Worm (Caenorhabditis elegans) whole organism, late embryonic: ENCODE results near the gene D1014.13.

Source experiments
- K09A11.1 ChIP-seq: sonication (generic microtip); optimal IDR thresholded peaks from 2 replicates; lab custom pipeline; 2017; ENCODE audit warnings: antibody characterized with exemption, mild to moderate bottlenecking, missing genetic modification characterization, missing compliant biosample characterization; ENCODE audit not compliant: insufficient read depth
- ama-1 ChIP-seq: fragments of 150-350 bp; optimal IDR thresholded peaks from 2 replicates; lab custom pipeline; 2014
- dve-1 ChIP-seq: sonication (generic microtip); optimal IDR thresholded peaks from 2 replicates; lab custom pipeline; 2017; ENCODE audit warnings: antibody characterized with exemption, mild to moderate bottlenecking, missing genetic modification characterization, missing compliant biosample characterization
- elt-2 ChIP-seq: sonication (generic microtip); optimal IDR thresholded peaks from 2 replicates; lab custom pipeline; 2016; ENCODE audit warnings: missing genetic modification reagents, missing genetic modification characterization, missing compliant biosample characterization
- eyg-1 ChIP-seq: sonication (generic microtip); optimal IDR thresholded peaks from 2 replicates; lab custom pipeline; 2016; ENCODE audit warnings: missing genotype, missing genetic modification characterization, missing compliant biosample characterization
- fkh-10 ChIP-seq: fragments of 150-350 bp; optimal IDR thresholded peaks from 2 replicates; lab custom pipeline; 2014; ENCODE audit warnings: missing biosample characterization, missing genetic modification reagents, missing genetic modification characterization
- hlh-8 ChIP-seq: sonication (generic microtip); optimal IDR thresholded peaks from 2 replicates; lab custom pipeline; 2016; ENCODE audit warnings: missing genotype, missing genetic modification characterization, missing compliant biosample characterization
- lin-11 ChIP-seq: fragments of 200-800 bp; sonication (Bioruptor generic); optimal IDR thresholded peaks from 2 replicates; lab custom pipeline; 2018; ENCODE audit warnings: mild to moderate bottlenecking, missing genetic modification characterization, missing compliant biosample characterization
- nfya-1 ChIP-seq: sonication (generic microtip); optimal IDR thresholded peaks from 2 replicates; lab custom pipeline; 2017; ENCODE audit warnings: missing genetic modification characterization, mild to moderate bottlenecking, missing compliant biosample characterization, antibody characterized with exemption, moderate library complexity
- nhr-11 ChIP-seq: fragments of 150-350 bp; optimal IDR thresholded peaks from 2 replicates; lab custom pipeline; 2014; ENCODE audit warnings: missing biosample characterization, missing genetic modification characterization
- odd-2 ChIP-seq: sonication (generic microtip); optimal IDR thresholded peaks from 2 replicates; lab custom pipeline; 2017; ENCODE audit warnings: antibody characterized with exemption, mild to moderate bottlenecking, missing genetic modification characterization, missing compliant biosample characterization
- pha-4 ChIP-seq: fragments of 150-350 bp; optimal IDR thresholded peaks from 2 replicates; lab custom pipeline; 2018; ENCODE audit warnings: missing biosample characterization, missing genetic modification reagents, missing genetic modification characterization
- pqm-1 ChIP-seq: sonication (generic microtip); optimal IDR thresholded peaks from 2 replicates; lab custom pipeline; 2016; ENCODE audit warnings: missing genetic modification characterization, missing compliant biosample characterization

DNA sequence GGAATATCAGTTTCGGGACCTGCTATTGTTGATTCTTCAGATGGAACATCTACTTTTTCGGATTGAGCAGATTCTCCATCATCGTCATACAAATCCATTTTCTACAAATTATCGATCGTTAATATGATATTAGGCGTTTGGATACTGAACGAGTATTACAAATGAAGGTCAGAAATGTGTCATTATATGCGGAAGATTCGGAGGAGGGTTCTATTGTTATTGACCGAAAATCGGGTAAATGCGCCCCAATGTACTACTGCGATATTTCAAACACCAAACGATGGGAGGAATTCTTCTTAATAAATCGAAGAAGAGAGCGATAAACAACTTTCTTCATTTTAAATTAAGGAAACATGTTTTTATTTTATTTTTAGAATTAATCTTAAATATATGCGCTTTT is 16.2 kb upstream of the D1014.13 start, which contains the start of gene spr-1:
- TF ChIP-seq pha-4 = no peak
- no peak for TF ChIP-seq elt-2 (tag; lab: Kevin White, UChicago)
- no peak for TF ChIP-seq ama-1 (lab: Kevin White, UChicago)
- TF ChIP-seq nfya-1 (tag; lab: Kevin White, UChicago) = no peak
- TF ChIP-seq lin-11 = no peak
- no peak for TF ChIP-seq eyg-1 (tag; lab: Kevin White, UChicago)
- TF ChIP-seq pqm-1 (tag; lab: Kevin White, UChicago) = no peak
- no peak for TF ChIP-seq fkh-10 (GFP tag; lab: Kevin White, UChicago)
- TF ChIP-seq K09A11.1 = no peak
- TF ChIP-seq odd-2 = no peak
- TF ChIP-seq nhr-11 (tag; lab: Kevin White, UChicago) = no peak
- no peak for TF ChIP-seq dve-1 (tag; lab: Kevin White, UChicago)
- TF ChIP-seq hlh-8 (tag; lab: Kevin White, UChicago) = no peak
